Worm (Caenorhabditis elegans) whole organism, L4/young adult: ENCODE results near the gene fbxa-215.

Source experiments
- dao-5 ChIP-seq: sonication (generic microtip); optimal IDR thresholded peaks from 2 replicates; lab custom pipeline; 2016; ENCODE audit warnings: missing genotype, missing genetic modification characterization, moderate library complexity, missing compliant biosample characterization
- him-1 ChIP-seq: sonication (generic microtip); optimal IDR thresholded peaks from 2 replicates; lab custom pipeline; 2016; ENCODE audit warnings: missing genotype, missing genetic modification reagents, missing genetic modification characterization, missing compliant biosample characterization

Gene fbxa-215

ce11 chrIV:13619203-13619602, 47.5 kb downstream of the fbxa-215 start, which contains the start of gene C08F11.3:
Gene C08F11.3 (plus strand): TSS chrIV:13619503.
- TF ChIP-seq him-1 (tag; lab: Kevin White, UChicago) (no peak), dao-5 (tag; lab: Kevin White, UChicago) (no peak)
